Fruit fly (Drosophila melanogaster) ovary, adult (tissue): Measurements from ENCODE around the gene CG32645.

Experiments
- CG17801 ChIP-seq: fragments of 200-800 bp; optimal IDR thresholded peaks from 2 replicates; lab custom pipeline; 2019; ENCODE audit warnings: missing biosample characterization, mild to moderate bottlenecking, missing genetic modification characterization, moderate library complexity; ENCODE audit not compliant: partially characterized antibody

The CG32645 gene

DNA sequence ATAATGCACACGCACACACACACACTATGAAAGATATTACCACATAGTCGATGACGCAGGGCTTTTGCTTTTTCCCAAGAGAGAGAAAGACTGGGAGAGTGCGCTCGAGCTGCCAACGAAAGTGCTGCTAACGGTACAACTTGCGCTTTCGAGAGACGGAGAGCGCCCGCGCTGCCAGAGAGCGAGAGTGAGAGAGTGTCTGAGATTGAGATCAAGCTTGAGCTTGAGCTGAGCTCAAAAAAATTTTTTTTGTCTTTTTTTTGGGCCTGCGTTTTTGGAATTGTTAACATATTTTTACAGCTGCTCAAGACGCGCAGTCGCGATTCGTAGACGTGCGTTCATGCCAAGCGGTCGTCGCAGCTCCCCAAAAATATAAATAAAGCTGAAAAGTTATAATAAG lies at the start of gene CG32645:
Gene CG32645, plus strand, starts transcription at position 313 of the 400 bp plus-strand sequence.
- TF ChIP-seq CG17801: no peak

DNA sequence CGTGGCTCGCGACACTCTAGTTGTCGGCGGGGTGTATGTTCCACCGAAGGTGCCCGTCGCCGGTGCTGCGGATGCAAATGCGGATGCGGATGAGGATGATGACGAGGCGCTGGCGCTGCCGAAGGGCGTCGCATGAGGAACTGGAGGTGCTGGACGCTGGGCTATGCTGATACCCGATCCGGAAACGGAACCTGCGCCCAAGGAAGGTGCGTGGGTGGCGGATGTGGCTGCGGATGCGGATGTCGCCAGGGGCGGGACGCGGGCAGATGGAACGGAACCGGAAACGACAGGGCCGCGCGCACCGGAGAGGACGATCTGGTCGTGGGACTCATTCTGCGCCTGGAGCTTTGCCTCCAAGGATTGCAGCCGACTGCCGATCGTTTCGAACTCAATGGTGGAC lies 49.6 kb upstream of the CG32645 start:
- no peak for TF ChIP-seq CG17801

- no peak for TF ChIP-seq CG17801
Observed at dm6 chrX:13089920-13090655, 48.9 kb upstream of the CG32645 start, which contains the start of gene hep. Gene hep, minus strand, starts transcription at chrX:13090434.

DNA sequence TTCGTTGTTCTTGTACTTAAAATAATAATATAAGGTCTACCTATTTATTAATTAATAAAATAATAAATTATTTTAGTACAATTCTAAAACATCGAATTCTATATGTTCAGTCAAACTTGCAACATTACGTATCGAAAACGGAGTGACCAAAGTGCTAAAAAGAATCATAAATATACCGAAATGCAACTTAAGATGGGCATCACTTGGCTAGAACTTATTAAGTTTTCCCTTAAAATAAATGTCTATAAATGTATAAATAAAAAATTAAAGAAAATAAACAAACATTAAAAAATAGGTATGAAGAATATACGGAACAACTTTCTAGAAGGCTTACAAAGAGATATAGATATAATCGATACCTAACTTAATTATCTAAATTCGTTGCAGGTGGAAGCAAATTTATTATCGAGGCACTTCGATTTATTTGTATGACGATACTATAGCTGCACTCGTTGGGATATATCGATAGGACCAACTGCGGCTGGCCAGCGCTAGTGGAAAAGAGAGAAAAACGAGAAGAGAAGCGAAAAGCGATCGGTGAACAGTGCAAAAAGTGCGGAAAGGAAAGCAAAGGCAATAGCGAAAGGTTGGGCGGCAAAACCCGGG lies 48.2 kb upstream of the CG32645 start, which contains the start of gene lic:
Gene lic, plus strand, starts transcription at position 490 of the 606 bp plus-strand sequence.
- TF ChIP-seq CG17801: no peak

DNA sequence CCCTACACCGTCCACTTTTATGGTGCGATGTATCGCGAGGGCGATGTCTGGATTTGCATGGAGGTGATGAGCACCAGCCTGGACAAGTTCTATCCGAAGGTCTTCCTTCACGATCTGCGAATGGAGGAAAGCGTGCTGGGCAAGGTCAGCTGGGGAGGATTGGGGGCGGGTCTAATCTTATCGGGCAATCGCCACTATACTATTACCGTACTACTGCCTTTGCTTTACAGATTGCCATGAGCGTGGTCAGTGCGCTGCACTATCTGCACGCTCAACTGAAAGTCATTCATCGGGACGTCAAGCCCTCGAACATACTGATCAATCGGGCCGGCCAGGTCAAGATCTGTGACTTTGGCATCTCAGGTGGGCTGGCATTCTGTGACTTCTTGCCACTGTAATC lies 47.1 kb upstream of the CG32645 start:
- no peak for TF ChIP-seq CG17801

- peak; percentile 74 for TF ChIP-seq CG17801
Observed at dm6 chrX:13094085-13094764, 44.8 kb upstream of the CG32645 start, which contains the start of gene CG2200. Gene CG2200, plus strand, starts transcription at chrX:13094299.

DNA sequence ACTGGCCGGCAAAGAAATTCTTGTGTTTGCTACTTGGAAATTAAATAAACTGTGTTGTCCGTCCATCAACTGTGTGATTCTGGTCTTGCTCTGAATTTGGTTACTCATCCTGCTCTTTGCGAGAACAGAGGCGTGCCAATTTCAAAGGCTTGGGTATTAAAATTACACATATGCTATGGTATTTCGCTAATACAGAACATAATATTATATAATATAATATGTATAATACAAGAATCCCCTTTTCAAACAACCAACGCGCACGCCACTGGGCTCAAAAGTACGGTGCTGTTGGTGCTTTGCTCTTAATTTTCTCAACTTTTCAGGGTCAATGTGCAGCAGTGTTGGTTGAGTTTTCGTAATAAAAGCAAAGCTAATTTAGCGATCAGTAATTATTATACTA lies 39.1 kb upstream of the CG32645 start:
- TF ChIP-seq CG17801: no peak

dm6 chrX:13101817-13102216 lies 37.2 kb upstream of the CG32645 start:
- TF ChIP-seq CG17801: no peak

dm6 chrX:13104571-13104970 lies 34.4 kb upstream of the CG32645 start:
- TF ChIP-seq CG17801: no peak

DNA sequence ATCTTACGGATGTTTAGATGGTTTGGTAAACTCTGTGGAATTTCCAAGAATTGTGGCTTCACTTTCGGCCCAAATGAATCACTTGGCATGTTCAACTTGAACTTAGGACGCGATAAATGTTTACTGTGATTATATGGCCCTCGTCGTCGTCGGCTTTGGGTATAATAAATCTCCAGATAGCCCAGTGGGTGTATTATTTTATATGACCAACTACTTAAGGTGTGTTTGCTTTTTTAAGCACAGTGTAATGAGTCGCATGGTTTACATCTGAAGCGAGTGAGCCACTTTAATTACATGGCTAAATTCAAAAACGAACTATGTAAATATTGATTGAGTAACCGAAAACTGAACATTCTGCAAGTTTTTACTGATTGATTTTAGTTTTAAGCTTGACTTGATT lies 33.8 kb upstream of the CG32645 start:
- peak; percentile 50 for TF ChIP-seq CG17801

DNA sequence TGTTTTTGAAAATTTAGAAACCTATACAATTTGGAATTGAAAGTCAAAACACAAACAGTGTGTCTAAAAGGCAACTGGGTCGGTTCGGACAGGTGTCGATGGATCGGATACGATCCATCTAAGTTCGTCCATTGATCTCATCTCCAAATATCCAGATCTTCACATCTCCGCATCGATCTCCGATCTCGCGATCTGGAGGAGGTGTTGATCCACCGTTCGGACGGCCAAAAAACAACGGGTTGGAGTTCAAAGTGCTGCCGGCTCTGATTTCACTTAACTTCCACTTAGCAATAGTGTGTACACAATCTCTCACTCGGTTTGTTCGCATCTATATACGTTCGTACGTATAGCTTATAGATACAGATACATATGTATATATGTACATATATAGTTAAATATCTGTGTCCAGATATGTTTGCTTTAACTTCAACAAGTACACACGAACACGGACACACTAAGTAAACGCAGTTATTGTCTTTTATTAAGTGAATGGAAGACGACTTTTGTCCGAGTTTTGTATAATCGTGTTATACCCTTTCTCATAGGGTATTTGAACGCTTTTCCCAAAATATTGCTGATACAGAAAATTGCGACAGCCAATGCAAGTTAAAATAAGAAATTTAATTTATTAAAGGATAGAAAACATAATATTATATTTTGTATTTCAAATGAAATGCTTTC lies 30.7 kb upstream of the CG32645 start, which contains the start of gene Fer3HCH:
Gene Fer3HCH, minus strand, starts transcription at position 51 of the 681 bp plus-strand sequence.
- peak; percentile 3 for TF ChIP-seq CG17801

DNA sequence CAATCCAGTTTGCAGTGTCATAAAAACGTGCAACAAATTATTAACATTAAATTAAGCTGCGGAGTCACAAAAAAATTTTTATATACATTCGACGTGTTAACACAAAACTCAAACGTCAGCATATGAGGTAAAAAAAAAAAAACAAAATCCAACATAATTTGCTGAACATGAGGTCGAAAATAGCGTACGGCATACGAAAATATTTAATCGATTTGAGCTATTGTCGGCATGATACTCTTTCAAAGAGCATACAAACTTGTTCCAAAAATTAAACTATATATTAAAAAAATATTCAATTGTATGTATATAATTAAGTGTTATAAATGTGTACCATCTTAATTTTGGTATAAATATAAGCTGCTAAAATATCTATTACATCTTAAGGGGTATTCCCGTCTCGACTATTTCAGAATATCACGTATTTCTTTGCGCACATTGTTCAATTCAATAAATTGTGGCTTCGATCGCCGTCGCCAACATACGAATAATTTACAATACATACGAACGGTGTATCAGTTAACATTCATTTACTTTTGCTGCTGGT lies 29.3 kb upstream of the CG32645 start:
- peak; percentile 91 for TF ChIP-seq CG17801

DNA sequence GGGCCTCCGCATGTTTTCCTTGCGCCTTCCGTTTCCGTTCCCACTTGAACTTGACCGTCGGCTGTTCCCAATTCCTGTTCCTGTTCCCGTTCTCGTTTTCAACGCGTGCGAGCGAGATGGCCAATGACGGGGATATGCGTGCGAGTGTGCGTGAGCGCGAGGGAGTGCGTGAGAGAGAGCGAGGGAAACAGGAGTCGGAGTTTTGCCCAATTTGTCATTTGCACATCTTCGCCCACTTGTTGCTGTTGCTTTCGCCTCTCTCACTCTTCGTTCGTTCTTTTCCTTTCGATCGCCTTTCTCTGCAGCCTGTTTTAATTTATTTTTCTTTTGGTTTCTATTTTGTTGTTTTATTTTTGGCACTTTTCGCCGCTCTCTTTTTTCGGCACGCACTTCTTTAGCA lies 27.2 kb upstream of the CG32645 start:
- TF ChIP-seq CG17801: no peak

DNA sequence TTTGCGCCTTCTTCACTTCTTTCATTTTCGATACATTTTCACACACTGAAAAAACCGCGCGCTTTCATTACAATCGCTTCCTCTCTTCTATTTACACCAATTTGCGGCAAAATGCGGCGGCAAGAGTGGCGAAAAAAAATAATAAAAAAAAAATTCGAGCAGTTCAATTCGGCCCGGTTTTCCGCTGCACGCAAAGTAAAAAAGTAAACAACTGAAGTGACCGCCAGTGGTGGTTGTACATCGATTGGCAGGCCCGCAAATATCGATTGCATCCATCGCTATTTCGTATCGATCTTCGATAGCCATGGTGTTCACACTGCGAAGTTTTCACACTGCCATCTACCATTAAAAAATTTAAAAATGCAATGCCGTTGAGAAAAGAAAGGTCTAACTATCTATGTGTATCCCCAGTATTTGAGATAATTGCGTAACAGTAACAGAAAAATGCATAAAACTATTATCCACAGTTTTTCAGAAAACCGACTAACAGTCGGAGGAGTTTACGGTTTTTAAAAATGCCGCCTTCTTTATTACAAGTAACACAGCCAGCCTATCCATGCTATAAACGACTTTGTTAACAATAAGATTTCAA lies 26.7 kb upstream of the CG32645 start, which contains the start of gene Chpf:
Gene Chpf, minus strand, starts transcription at position 225 of the 592 bp plus-strand sequence.
- peak; percentile 43 for TF ChIP-seq CG17801

- TF ChIP-seq CG17801: no peak
Observed at dm6 chrX:13113863-13114407, 25.1 kb upstream of the CG32645 start.

dm6 chrX:13114861-13115260 lies 24.1 kb upstream of the CG32645 start, which contains the start of gene CG42237:
Gene CG42237, plus strand, starts transcription at chrX:13115131.
- TF ChIP-seq CG17801: peak; percentile 37
